Worm (Caenorhabditis elegans) whole organism, young adult: ENCODE data around the gene Y37E11B.6.

Experiments
- B0019.2 ChIP-seq: fragments of 200-800 bp; sonication (Bioruptor generic); conservative IDR thresholded peaks from 2 replicates; pipeline ENCODE4 v1.3.6; 2022; ENCODE audit warnings: missing genetic modification reagents, missing genetic modification characterization, missing compliant biosample characterization
- B0336.3 ChIP-seq: fragments of 200-800 bp; sonication (Bioruptor generic); IDR thresholded peaks from 2 replicates; pipeline ENCODE4 v1.3.6; 2022; ENCODE audit warnings: missing genetic modification characterization, missing compliant biosample characterization
- D2030.7 ChIP-seq: fragments of 200-800 bp; sonication (Bioruptor generic); IDR thresholded peaks from 2 replicates; pipeline ENCODE4 v1.3.6; 2022; ENCODE audit warnings: missing genetic modification reagents, missing genetic modification characterization, missing compliant biosample characterization
- F10E7.11 ChIP-seq: sonication (generic microtip); optimal IDR thresholded peaks from 2 replicates; lab custom pipeline; 2017; ENCODE audit warnings: mild to moderate bottlenecking, missing genetic modification characterization, moderate library complexity, missing compliant biosample characterization
- F23B12.7 ChIP-seq: sonication (generic microtip); optimal IDR thresholded peaks from 2 replicates; lab custom pipeline; 2017; ENCODE audit warnings: missing genetic modification characterization, mild to moderate bottlenecking, missing compliant biosample characterization, antibody characterized with exemption, moderate library complexity; ENCODE audit not compliant: insufficient read depth
- F33H1.4 ChIP-seq: fragments of 200-800 bp; sonication (Bioruptor generic); IDR thresholded peaks from 2 replicates; pipeline ENCODE4 v1.3.6; 2022; ENCODE audit warnings: missing genetic modification reagents, missing genetic modification characterization, missing compliant biosample characterization
- F37B4.10 ChIP-seq: fragments of 200-800 bp; sonication (Bioruptor generic); IDR thresholded peaks from 2 replicates; pipeline ENCODE4 v1.3.6; 2022; ENCODE audit warnings: missing genetic modification characterization, missing compliant biosample characterization
- F52B5.7 ChIP-seq: sonication (generic microtip); optimal IDR thresholded peaks from 2 replicates; lab custom pipeline; 2016; ENCODE audit warnings: mild to moderate bottlenecking, missing genetic modification characterization, missing compliant biosample characterization
- F55B11.4 ChIP-seq: sonication (generic microtip); optimal IDR thresholded peaks from 2 replicates; lab custom pipeline; 2016; ENCODE audit warnings: missing compliant biosample characterization, missing genetic modification characterization, borderline replicate concordance; ENCODE audit not compliant: insufficient read depth
- F57A8.1 ChIP-seq: fragments of 200-800 bp; sonication (Bioruptor generic); optimal IDR thresholded peaks from 2 replicates; lab custom pipeline; 2018; ENCODE audit warnings: mild to moderate bottlenecking, missing genetic modification characterization, moderate library complexity, missing compliant biosample characterization
- K11D2.4 ChIP-seq: fragments of 200-800 bp; sonication (Bioruptor generic); IDR thresholded peaks from 2 replicates; pipeline ENCODE4 v1.3.6; 2022; ENCODE audit warnings: missing genetic modification reagents, missing genetic modification characterization, missing compliant biosample characterization
- K12H6.12 ChIP-seq: fragments of 200-800 bp; sonication (Bioruptor generic); optimal IDR thresholded peaks from 2 replicates; lab custom pipeline; 2018; ENCODE audit warnings: mild to moderate bottlenecking, missing genetic modification characterization, missing compliant biosample characterization
- Y79H2A.3 ChIP-seq: fragments of 200-800 bp; sonication (Bioruptor generic); conservative IDR thresholded peaks from 2 replicates; pipeline ENCODE4 v1.3.6; 2022; ENCODE audit warnings: missing genetic modification reagents, missing genetic modification characterization, missing compliant biosample characterization
- Y95B8A.8 ChIP-seq: fragments of 200-800 bp; sonication (Bioruptor generic); IDR thresholded peaks from 2 replicates; pipeline ENCODE4 v1.3.6; 2022; ENCODE audit warnings: missing genetic modification reagents, missing genetic modification characterization, missing compliant biosample characterization
- ZK185.1 ChIP-seq: sonication (generic microtip); optimal IDR thresholded peaks from 2 replicates; lab custom pipeline; 2016; ENCODE audit warnings: mild to moderate bottlenecking, missing genetic modification characterization, missing compliant biosample characterization; ENCODE audit not compliant: poor library complexity, severe bottlenecking
- ama-1 ChIP-seq, 3 experiments: fragments of 150-350 bp in 1 of 3; sonication (generic microtip) in 2 of 3; optimal IDR thresholded peaks; 2 replicates each; lab custom pipeline; 2014 to 2018; ENCODE audit warnings: missing biosample characterization in 2 of 3, missing genetic modification characterization in 2 of 3, missing genetic modification reagents in 2 of 3
- atf-7 ChIP-seq: sonication (generic microtip); optimal IDR thresholded peaks from 2 replicates; lab custom pipeline; 2017; ENCODE audit warnings: mild to moderate bottlenecking, missing genetic modification characterization, missing compliant biosample characterization
- attf-6 ChIP-seq: fragments of 200-800 bp; sonication (Bioruptor generic); IDR thresholded peaks from 2 replicates; pipeline ENCODE4 v1.3.6; 2022; ENCODE audit warnings: missing genetic modification reagents, missing genetic modification characterization, missing compliant biosample characterization
- ccch-3 ChIP-seq: fragments of 200-800 bp; sonication (Bioruptor generic); optimal IDR thresholded peaks from 2 replicates; lab custom pipeline; 2018; ENCODE audit warnings: mild to moderate bottlenecking, missing genetic modification characterization, missing compliant biosample characterization
- ceh-100 ChIP-seq: fragments of 200-800 bp; sonication (Bioruptor generic); IDR thresholded peaks from 2 replicates; pipeline ENCODE4 v1.3.6; 2022; ENCODE audit warnings: missing genetic modification reagents, missing genetic modification characterization, missing compliant biosample characterization
- dpff-1 ChIP-seq: sonication (generic microtip); optimal IDR thresholded peaks from 2 replicates; lab custom pipeline; 2017; ENCODE audit warnings: mild to moderate bottlenecking, missing genetic modification characterization, missing compliant biosample characterization
- efl-1 ChIP-seq: fragments of 150-350 bp; optimal IDR thresholded peaks from 2 replicates; lab custom pipeline; 2014; ENCODE audit warnings: missing biosample characterization, missing genetic modification reagents, missing genetic modification characterization
- gei-17 ChIP-seq: fragments of 200-800 bp; sonication (Bioruptor generic); optimal IDR thresholded peaks from 2 replicates; lab custom pipeline; 2018; ENCODE audit warnings: mild to moderate bottlenecking, missing genetic modification characterization, missing compliant biosample characterization
- hlh-12 ChIP-seq: sonication (generic microtip); optimal IDR thresholded peaks from 2 replicates; lab custom pipeline; 2016; ENCODE audit warnings: missing genetic modification characterization, missing compliant biosample characterization
- hlh-26 ChIP-seq: fragments of 200-800 bp; sonication (Bioruptor generic); conservative IDR thresholded peaks from 2 replicates; pipeline ENCODE4 v1.3.6; 2022; ENCODE audit warnings: missing genetic modification reagents, missing genetic modification characterization, missing compliant biosample characterization
- hmg-1.2 ChIP-seq: fragments of 200-800 bp; sonication (Bioruptor generic); IDR thresholded peaks from 2 replicates; pipeline ENCODE4 v1.3.6; 2022; ENCODE audit warnings: missing genetic modification reagents, missing genetic modification characterization, missing compliant biosample characterization
- hsf-1 ChIP-seq: fragments of 200-800 bp; sonication (Bioruptor generic); IDR thresholded peaks from 2 replicates; pipeline ENCODE4 v1.3.6; 2022; ENCODE audit warnings: missing genetic modification reagents, missing genetic modification characterization, missing compliant biosample characterization
- let-526 ChIP-seq: fragments of 200-800 bp; sonication (Bioruptor generic); IDR thresholded peaks from 2 replicates; pipeline ENCODE4 v1.3.6; 2022; ENCODE audit warnings: missing genetic modification reagents, missing genetic modification characterization, missing compliant biosample characterization
- let-607 ChIP-seq, 2 experiments: fragments of 200-800 bp in 1 of 2; sonication (Bioruptor generic) in 1 of 2; sonication (generic microtip) in 1 of 2; optimal IDR thresholded peaks; 2 replicates each; lab custom pipeline; 2016 to 2018; ENCODE audit warnings: mild to moderate bottlenecking in 2 of 2, missing compliant biosample characterization in 2 of 2, missing genetic modification characterization in 2 of 2, moderate library complexity in 2 of 2, missing genotype in 1 of 2
- lin-54 ChIP-seq: fragments of 200-800 bp; sonication (Bioruptor generic); optimal IDR thresholded peaks from 2 replicates; lab custom pipeline; 2018; ENCODE audit warnings: mild to moderate bottlenecking, missing genetic modification characterization, missing compliant biosample characterization
- lir-1 ChIP-seq: fragments of 200-800 bp; sonication (Bioruptor generic); conservative IDR thresholded peaks from 2 replicates; pipeline ENCODE4 v1.3.6; 2022; ENCODE audit warnings: missing genetic modification reagents, missing genetic modification characterization, missing compliant biosample characterization
- mcd-1 ChIP-seq: fragments of 200-800 bp; sonication (Bioruptor generic); IDR thresholded peaks from 2 replicates; pipeline ENCODE4 v1.3.6; 2022; ENCODE audit warnings: missing genetic modification reagents, missing genetic modification characterization, missing compliant biosample characterization
- mes-4 ChIP-seq: sonication (generic microtip); optimal IDR thresholded peaks from 2 replicates; lab custom pipeline; 2016; ENCODE audit warnings: missing genotype, missing genetic modification characterization, missing compliant biosample characterization
- nfya-1 ChIP-seq: sonication (generic microtip); optimal IDR thresholded peaks from 2 replicates; lab custom pipeline; 2017; ENCODE audit warnings: antibody characterized with exemption, missing compliant biosample characterization, missing genetic modification characterization, borderline replicate concordance; ENCODE audit not compliant: insufficient read depth
- nfyb-1 ChIP-seq: fragments of 200-800 bp; sonication (Bioruptor generic); IDR thresholded peaks from 2 replicates; pipeline ENCODE4 v1.3.6; 2022; ENCODE audit warnings: missing genetic modification reagents, missing genetic modification characterization, missing compliant biosample characterization
- pbrm-1 ChIP-seq: fragments of 200-800 bp; sonication (Bioruptor generic); IDR thresholded peaks from 2 replicates; pipeline ENCODE4 v1.3.6; 2022; ENCODE audit warnings: missing genetic modification reagents, missing genetic modification characterization, missing compliant biosample characterization
- pha-4 ChIP-seq: fragments of 150-350 bp; sonication (generic microtip); optimal IDR thresholded peaks from 2 replicates; lab custom pipeline; 2014; ENCODE audit warnings: missing biosample characterization, missing genetic modification reagents, missing genetic modification characterization
- sdz-38 ChIP-seq: sonication (generic microtip); optimal IDR thresholded peaks from 2 replicates; lab custom pipeline; 2016; ENCODE audit warnings: missing genotype, missing genetic modification characterization, missing compliant biosample characterization
- tbp1 ChIP-seq: fragments of 200-800 bp; sonication (Bioruptor generic); optimal IDR thresholded peaks from 2 replicates; lab custom pipeline; 2018; ENCODE audit warnings: mild to moderate bottlenecking, missing genetic modification characterization, missing compliant biosample characterization
- tbx-9 ChIP-seq: sonication (generic microtip); optimal IDR thresholded peaks from 2 replicates; lab custom pipeline; 2016; ENCODE audit warnings: borderline replicate concordance, missing genetic modification characterization, inconsistent platforms, missing compliant biosample characterization
- tlf-1 ChIP-seq: fragments of 200-800 bp; sonication (Bioruptor generic); optimal IDR thresholded peaks from 2 replicates; lab custom pipeline; 2018; ENCODE audit warnings: mild to moderate bottlenecking, missing genetic modification characterization, missing compliant biosample characterization
- unc-130 ChIP-seq: sonication (generic microtip); optimal IDR thresholded peaks from 2 replicates; lab custom pipeline; 2016; ENCODE audit warnings: missing genetic modification reagents, missing genetic modification characterization, missing compliant biosample characterization
- zim-3 ChIP-seq: sonication (generic microtip); optimal IDR thresholded peaks from 2 replicates; lab custom pipeline; 2017; ENCODE audit warnings: mild to moderate bottlenecking, missing genetic modification characterization, moderate library complexity, missing compliant biosample characterization
- ztf-25 ChIP-seq: fragments of 200-800 bp; sonication (Bioruptor generic); IDR thresholded peaks from 2 replicates; pipeline ENCODE4 v1.3.6; 2022; ENCODE audit warnings: missing genetic modification reagents, missing genetic modification characterization, missing compliant biosample characterization

Gene Y37E11B.6

DNA sequence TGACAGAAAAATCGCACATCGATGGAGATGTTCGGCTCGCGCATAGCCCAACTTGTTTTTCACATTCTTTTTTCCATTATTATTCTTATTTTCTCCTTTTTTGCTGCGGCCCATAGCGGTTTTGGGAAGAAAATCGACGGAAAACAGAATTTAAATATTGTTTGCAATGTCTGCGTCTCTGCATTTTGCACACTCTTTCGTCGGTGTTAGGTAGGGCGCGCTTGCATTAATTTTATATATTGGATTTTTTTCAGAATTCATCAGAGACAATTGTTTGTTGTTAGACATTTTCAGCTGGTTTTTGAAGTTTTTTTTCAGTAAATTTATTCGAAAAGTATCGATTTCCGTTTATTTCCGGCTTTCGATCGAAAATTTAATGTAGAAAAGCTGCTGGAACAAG is at the start of gene Y37E11B.6:
TSS of gene Y37E11B.6 (minus strand) at position 181 of the 400 bp plus-strand sequence.
- no peak for TF ChIP-seq F57A8.1 (GFP tag; lab: Kevin White, UChicago)
- TF ChIP-seq F52B5.7 (tag; lab: Kevin White, UChicago), result no peak
- TF ChIP-seq mcd-1 (GFP tag; lab: Robert Waterston, UW), result peak; percentile 62
- TF ChIP-seq lir-1 (GFP tag; lab: Robert Waterston, UW), result no peak
- TF ChIP-seq Y79H2A.3 (GFP tag; lab: Robert Waterston, UW), result no peak
- TF ChIP-seq D2030.7 (GFP tag; lab: Robert Waterston, UW), result no peak
- peak; percentile 98 for TF ChIP-seq hmg-1.2 (GFP tag; lab: Robert Waterston, UW)

- TF ChIP-seq nfya-1 (tag; lab: Kevin White, UChicago) (no peak), F37B4.10 (GFP tag; lab: Robert Waterston, UW) (no peak), unc-130 (GFP tag; lab: Kevin White, UChicago) (no peak), tbx-9 (tag; lab: Kevin White, UChicago) (no peak), tbp1 (GFP tag; lab: Kevin White, UChicago) (no peak), sdz-38 (tag; lab: Kevin White, UChicago) (no peak), ZK185.1 (tag; lab: Kevin White, UChicago) (no peak), ccch-3 (no peak), lin-54 (GFP tag; lab: Kevin White, UChicago) (peak; percentile 3), B0019.2 (GFP tag; lab: Robert Waterston, UW) (no peak), ama-1 (optimal IDR thresholded peaks at IDR 0.05; lab: Kevin White, UChicago) (no peak), ama-1 (GFP tag; optimal IDR thresholded peaks at IDR 0.05; lab: Kevin White, UChicago) (no peak), hlh-26 (GFP tag; lab: Robert Waterston, UW) (no peak), let-607 (tag; optimal IDR thresholded peaks at IDR 0.05; lab: Kevin White, UChicago) (no peak), hsf-1 (GFP tag; lab: Robert Waterston, UW) (peak; percentile 59), efl-1 (GFP tag; lab: Kevin White, UChicago) (peak; percentile 83), F23B12.7 (tag; lab: Kevin White, UChicago) (no peak), hmg-1.2 (GFP tag; lab: Robert Waterston, UW) (peak; percentile 63), K12H6.12 (tag; lab: Kevin White, UChicago) (no peak), dpff-1 (tag; lab: Kevin White, UChicago) (no peak), K11D2.4 (GFP tag; lab: Robert Waterston, UW) (no peak), tlf-1 (GFP tag; lab: Kevin White, UChicago) (peak; percentile 28), F10E7.11 (tag; lab: Kevin White, UChicago) (no peak), attf-6 (no peak), zim-3 (tag; lab: Kevin White, UChicago) (no peak), hlh-12 (no peak), B0336.3 (GFP tag; lab: Robert Waterston, UW) (peak; percentile 43; the same call in 1 of the 2 replicates), Y95B8A.8 (GFP tag; lab: Robert Waterston, UW) (0 out of 2 replicates have a peak, but pooled peaks have one; percentile 15), F33H1.4 (GFP tag; lab: Robert Waterston, UW) (peak; percentile 32; the same call in 1 of the 2 replicates), gei-17 (GFP tag; lab: Kevin White, UChicago) (no peak), let-526 (GFP tag; lab: Robert Waterston, UW) (no peak), pbrm-1 (no peak), mes-4 (no peak), ztf-25 (GFP tag; lab: Robert Waterston, UW) (no peak), F57A8.1 (GFP tag; lab: Kevin White, UChicago) (no peak), ceh-100 (GFP tag; lab: Robert Waterston, UW) (no peak), nfyb-1 (GFP tag; lab: Robert Waterston, UW) (peak; percentile 64), pha-4 (tag; lab: Kevin White, UChicago) (no peak), F55B11.4 (no peak), atf-7 (tag; lab: Kevin White, UChicago) (peak; percentile 12)
Measured at ce11 chrIV:3648634-3649240, 49.6 kb upstream of the Y37E11B.6 start, which contains the start of gene CC8.2. CC8.2 (minus strand) TSS chrIV:3648684.
